Worm (Caenorhabditis elegans): Measurements from ENCODE around the gene unc-26.

ce11 chrIV:13236485-13236884, 35.8 kb downstream of the unc-26 start, which contains the start of gene pwp-1:
- TF ChIP-seq ets-5 (GFP tag; IDR thresholded peaks at IDR 0.05), result no peak
- TF ChIP-seq mdl-1 (tag; optimal IDR thresholded peaks at IDR 0.05), result no peak
- TF ChIP-seq ceh-63 (GFP tag; optimal IDR thresholded peaks at IDR 0.05), result no peak
- no peak for TF ChIP-seq snpc-4 (tag; optimal IDR thresholded peaks at IDR 0.05)
- no peak for TF ChIP-seq aly-2 (tag; optimal IDR thresholded peaks at IDR 0.05)

All from whole organism, L1 larva.